Worm (Caenorhabditis elegans) whole organism, L1 larva: ENCODE results near the gene C08E8.1.

Experiments
- C04F5.9 ChIP-seq: sonication (generic microtip); optimal IDR thresholded peaks from 2 replicates; lab custom pipeline; 2016; ENCODE audit warnings: missing genetic modification characterization, missing compliant biosample characterization
- aha-1 ChIP-seq: fragments of 150-350 bp; optimal IDR thresholded peaks from 2 replicates; lab custom pipeline; 2014; ENCODE audit warnings: missing biosample characterization, missing genetic modification characterization
- alr-1 ChIP-seq: fragments of 200-800 bp; sonication (Bioruptor generic); optimal IDR thresholded peaks from 2 replicates; lab custom pipeline; 2018; ENCODE audit warnings: borderline replicate concordance, mild to moderate bottlenecking, missing genetic modification characterization, missing compliant biosample characterization
- ama-1 ChIP-seq: fragments of 150-350 bp; optimal IDR thresholded peaks from 2 replicates; lab custom pipeline; 2014
- ceh-8 ChIP-seq: fragments of 200-800 bp; sonication (Bioruptor generic); optimal IDR thresholded peaks from 2 replicates; lab custom pipeline; 2018; ENCODE audit warnings: mild to moderate bottlenecking, missing genetic modification characterization, moderate library complexity, missing compliant biosample characterization
- dpl-1 ChIP-seq, 3 experiments: fragments of 150-350 bp in 2 of 3; sonication (generic microtip) in 1 of 3; optimal IDR thresholded peaks; 2 replicates each; lab custom pipeline; 2014 to 2017; ENCODE audit warnings: missing biosample characterization in 3 of 3, missing genetic modification characterization in 3 of 3, missing genetic modification reagents in 3 of 3
- efl-1 ChIP-seq, 4 experiments: fragments of 150-350 bp; optimal IDR thresholded peaks in 3 of 4; peaks in 1 of 4; 1 replicate in 1 of 4; 2 replicates in 3 of 4; lab custom pipeline; 2014; ENCODE audit warnings: missing biosample characterization in 2 of 4, missing genetic modification characterization in 2 of 4, missing genetic modification reagents in 2 of 4
- efl-3 ChIP-seq: fragments of 200-800 bp; sonication (Bioruptor generic); optimal IDR thresholded peaks from 2 replicates; lab custom pipeline; 2018; ENCODE audit warnings: mild to moderate bottlenecking, missing genetic modification characterization, missing compliant biosample characterization
- egl-27 ChIP-seq, 2 experiments: fragments of 150-350 bp in 1 of 2; sonication (generic microtip); optimal IDR thresholded peaks; 3 replicates each; lab custom pipeline; 2017 to 2018; ENCODE audit warnings: missing biosample characterization in 2 of 2, missing genetic modification characterization in 2 of 2, missing genetic modification reagents in 2 of 2
- elt-2 ChIP-seq: sonication (generic microtip); optimal IDR thresholded peaks from 2 replicates; lab custom pipeline; 2016; ENCODE audit warnings: missing genetic modification characterization, mild to moderate bottlenecking, inconsistent platforms, missing compliant biosample characterization, missing genetic modification reagents
- fkh-10 ChIP-seq: sonication (generic microtip); optimal IDR thresholded peaks from 2 replicates; lab custom pipeline; 2017; ENCODE audit warnings: missing biosample characterization, missing genetic modification reagents, missing genetic modification characterization
- hlh-4 ChIP-seq: sonication (generic microtip); optimal IDR thresholded peaks from 2 replicates; lab custom pipeline; 2016; ENCODE audit warnings: mild to moderate bottlenecking, missing genetic modification characterization, missing compliant biosample characterization
- hpl-2 ChIP-seq: fragments of 150-350 bp; optimal IDR thresholded peaks from 2 replicates; lab custom pipeline; 2014; ENCODE audit warnings: missing biosample characterization, missing genetic modification reagents, missing genetic modification characterization
- lin-13 ChIP-seq: fragments of 150-350 bp; optimal IDR thresholded peaks from 2 replicates; lab custom pipeline; 2014; ENCODE audit warnings: missing biosample characterization, missing genetic modification reagents, missing genetic modification characterization
- lin-14 ChIP-seq: fragments of 200-800 bp; sonication (Bioruptor generic); optimal IDR thresholded peaks from 2 replicates; lab custom pipeline; 2018; ENCODE audit warnings: mild to moderate bottlenecking, missing genetic modification characterization, moderate library complexity, missing compliant biosample characterization
- lin-35 ChIP-seq, 2 experiments: fragments of 150-350 bp; optimal IDR thresholded peaks; 2 replicates each; lab custom pipeline; 2014; ENCODE audit warnings: missing biosample characterization in 2 of 2, missing genetic modification characterization in 2 of 2, missing genetic modification reagents in 2 of 2
- mef-2 ChIP-seq: fragments of 150-350 bp; optimal IDR thresholded peaks from 2 replicates; lab custom pipeline; 2014; ENCODE audit warnings: missing biosample characterization, missing genetic modification characterization
- nhr-11 ChIP-seq: fragments of 150-350 bp; optimal IDR thresholded peaks from 2 replicates; lab custom pipeline; 2014; ENCODE audit warnings: missing biosample characterization, missing genetic modification characterization
- nhr-237 ChIP-seq: fragments of 150-350 bp; optimal IDR thresholded peaks from 2 replicates; lab custom pipeline; 2014; ENCODE audit warnings: missing biosample characterization, missing genetic modification characterization
- nhr-28 ChIP-seq: fragments of 150-350 bp; optimal IDR thresholded peaks from 2 replicates; lab custom pipeline; 2014; ENCODE audit warnings: missing biosample characterization, missing genetic modification characterization
- nhr-77 ChIP-seq: fragments of 150-350 bp; optimal IDR thresholded peaks from 2 replicates; lab custom pipeline; 2014; ENCODE audit warnings: missing biosample characterization, missing genetic modification characterization
- pqm-1 ChIP-seq: sonication (generic microtip); optimal IDR thresholded peaks from 3 replicates; lab custom pipeline; 2017; ENCODE audit warnings: missing biosample characterization, missing genetic modification characterization
- rnt-1 ChIP-seq: sonication (generic microtip); optimal IDR thresholded peaks from 2 replicates; lab custom pipeline; 2016; ENCODE audit warnings: mild to moderate bottlenecking, missing genetic modification characterization, moderate library complexity, missing compliant biosample characterization
- tlp-1 ChIP-seq: fragments of 150-350 bp; optimal IDR thresholded peaks from 2 replicates; lab custom pipeline; 2014; ENCODE audit warnings: missing biosample characterization, missing genetic modification characterization
- unc-30 ChIP-seq: sonication (generic microtip); optimal IDR thresholded peaks from 2 replicates; lab custom pipeline; 2017; ENCODE audit warnings: missing biosample characterization, missing genetic modification characterization

The C08E8.1 gene

ce11 chrV:18331086-18331485 lies 31.2 kb downstream of the C08E8.1 start, which contains the start of gene B0462.4:
Gene B0462.4, minus strand, starts transcription at chrV:18331186.
- TF ChIP-seq efl-1 (optimal IDR thresholded peaks at IDR 0.05; lab: Kevin White, UChicago), result no peak
- peak in 1 of 2 experiments; percentile 38 for TF ChIP-seq efl-1 (GFP tag; optimal IDR thresholded peaks at IDR 0.05 in 1 of 2; lab: Kevin White, UChicago)
- no peak for TF ChIP-seq dpl-1 (GFP tag; optimal IDR thresholded peaks at IDR 0.05; lab: Kevin White, UChicago)

ce11 chrV:18324525-18324924 lies 37.8 kb downstream of the C08E8.1 start:
- TF ChIP-seq lin-14 (GFP tag; lab: Kevin White, UChicago) (no peak), pqm-1 (tag; lab: Kevin White, UChicago) (peak; percentile 39), lin-35 (GFP tag; optimal IDR thresholded peaks at IDR 0.05; lab: Kevin White, UChicago) (peak in 1 of 2 experiments; percentile 22), efl-1 (optimal IDR thresholded peaks at IDR 0.05; lab: Kevin White, UChicago) (no peak), efl-1 (GFP tag; optimal IDR thresholded peaks at IDR 0.05 in 1 of 2; lab: Kevin White, UChicago) (peak in 1 of 2 experiments; percentile 60), elt-2 (tag; lab: Kevin White, UChicago) (peak; percentile 80), efl-3 (GFP tag; lab: Kevin White, UChicago) (no peak), hpl-2 (GFP tag; lab: Kevin White, UChicago) (no peak)

ce11 chrV:18323231-18323630 lies 39.1 kb downstream of the C08E8.1 start, which contains the start of gene B0462.5:
Gene B0462.5, minus strand, starts transcription at chrV:18323331.
- TF ChIP-seq fkh-10, result no peak
- TF ChIP-seq nhr-237 (tag; lab: Kevin White, UChicago), result no peak
- no peak for TF ChIP-seq dpl-1 (GFP tag; optimal IDR thresholded peaks at IDR 0.05; lab: Kevin White, UChicago)
- no peak for TF ChIP-seq unc-30 (tag; lab: Kevin White, UChicago)
- TF ChIP-seq ama-1, result no peak
- TF ChIP-seq C04F5.9, result no peak
- no peak for TF ChIP-seq nhr-28 (tag; lab: Kevin White, UChicago)
- no peak for TF ChIP-seq nhr-11
- TF ChIP-seq hlh-4 (tag; lab: Kevin White, UChicago), result no peak
- no peak for TF ChIP-seq aha-1 (tag; lab: Kevin White, UChicago)
- TF ChIP-seq tlp-1, result no peak
- TF ChIP-seq lin-13 (GFP tag; lab: Kevin White, UChicago), result no peak
- TF ChIP-seq egl-27 (tag; optimal IDR thresholded peaks at IDR 0.05; lab: Kevin White, UChicago), result no peak

- TF ChIP-seq unc-30 (tag; lab: Kevin White, UChicago) (no peak), alr-1 (tag; lab: Kevin White, UChicago) (no peak), nhr-77 (tag; lab: Kevin White, UChicago) (no peak), rnt-1 (tag; lab: Kevin White, UChicago) (no peak), ceh-8 (GFP tag; lab: Kevin White, UChicago) (no peak), mef-2 (tag; lab: Kevin White, UChicago) (no peak)
- TF ChIP-seq, all 84 proteins: peak for 0
These were observed 44.0 kb downstream of the C08E8.1 start, which contains the start of gene fbxb-119 for ce11 chrV:18318312-18318711. Gene fbxb-119, plus strand, starts transcription at chrV:18318612.
